Worm (Caenorhabditis elegans) whole organism, midembryonic: ENCODE results near the gene srg-53.
"Not testable (repeated sequence)": the region's sequence is repeated elsewhere in the genome, so short reads cannot be mapped to it uniquely, and the experiment has no call there.

Experiments
- T22C8.4 ChIP-seq: fragments of 200-800 bp; sonication (Bioruptor generic); IDR thresholded peaks from 2 replicates; pipeline ENCODE4 v1.3.6; 2022; ENCODE audit warnings: missing genetic modification characterization, missing compliant biosample characterization
- cog-1 ChIP-seq: sonication (generic microtip); optimal IDR thresholded peaks from 2 replicates; lab custom pipeline; 2016; ENCODE audit warnings: missing genetic modification characterization, missing compliant biosample characterization
- flt-1 ChIP-seq: fragments of 200-800 bp; sonication (Bioruptor generic); IDR thresholded peaks from 2 replicates; pipeline ENCODE4 v1.3.6; 2022; ENCODE audit warnings: missing genetic modification characterization, missing compliant biosample characterization
- klf-2 ChIP-seq: fragments of 200-800 bp; sonication (Bioruptor generic); conservative IDR thresholded peaks from 2 replicates; pipeline ENCODE4 v1.3.6; 2022; ENCODE audit warnings: missing genetic modification reagents, missing genetic modification characterization, missing compliant biosample characterization
- med-1 ChIP-seq: sonication (generic microtip); optimal IDR thresholded peaks from 2 replicates; lab custom pipeline; 2017; ENCODE audit warnings: missing genetic modification characterization, mild to moderate bottlenecking, missing compliant biosample characterization, antibody characterized with exemption, missing genetic modification reagents; ENCODE audit not compliant: insufficient read depth
- ref-1 ChIP-seq: fragments of 200-800 bp; sonication (Bioruptor generic); conservative IDR thresholded peaks from 2 replicates; pipeline ENCODE4 v1.3.6; 2022; ENCODE audit warnings: missing genetic modification reagents, missing genetic modification characterization, missing compliant biosample characterization
- tab-1 ChIP-seq: fragments of 200-800 bp; sonication (Bioruptor generic); IDR thresholded peaks from 2 replicates; pipeline ENCODE4 v1.3.6; 2022; ENCODE audit warnings: missing genetic modification characterization, missing compliant biosample characterization
- ztf-23 ChIP-seq: fragments of 200-800 bp; sonication (Bioruptor generic); IDR thresholded peaks from 2 replicates; pipeline ENCODE4 v1.3.6; 2022; ENCODE audit warnings: missing genetic modification reagents, missing genetic modification characterization, missing compliant biosample characterization
- ztf-29 ChIP-seq: fragments of 200-800 bp; sonication (Bioruptor generic); IDR thresholded peaks from 2 replicates; pipeline ENCODE4 v1.3.6; 2022; ENCODE audit warnings: missing genetic modification reagents, missing genetic modification characterization, missing compliant biosample characterization

The srg-53 gene

DNA sequence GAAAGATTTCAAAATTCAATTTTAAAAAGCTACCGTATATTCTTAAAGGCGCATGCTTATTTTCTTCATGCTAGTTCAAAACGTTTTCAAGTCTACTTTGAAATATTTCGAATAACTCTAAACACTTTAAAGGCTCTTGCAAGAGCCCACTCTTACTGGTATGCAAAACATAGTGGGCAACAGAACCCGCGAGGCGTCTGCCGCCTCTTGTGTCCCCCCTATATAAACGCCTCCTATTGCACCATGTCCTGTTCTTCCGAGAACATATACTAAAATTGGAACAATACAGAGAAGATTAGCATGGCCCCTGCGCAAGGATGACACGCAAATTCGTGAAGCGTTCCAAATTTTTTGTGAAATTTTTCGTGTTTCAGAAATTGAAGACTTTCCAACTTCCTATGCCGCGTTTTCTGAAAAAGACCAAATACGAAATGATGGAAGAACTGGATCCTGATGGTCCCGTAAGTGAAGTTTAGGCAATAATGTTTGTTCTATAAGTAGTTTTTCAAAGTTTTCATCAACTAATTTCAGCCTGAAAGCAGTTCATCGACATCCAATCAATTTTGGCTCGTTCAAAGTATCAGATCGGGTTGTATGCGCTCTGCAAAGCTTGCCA is 20.3 kb upstream of the srg-53 start:
- TF ChIP-seq ztf-23 (GFP tag; lab: Robert Waterston, UW) (no peak), ztf-29 (0 out of 2 replicates have a peak, but pooled peaks have one; percentile 17), flt-1 (GFP tag; lab: Robert Waterston, UW) (0 out of 2 replicates have a peak, but pooled peaks have one; percentile 49)

DNA sequence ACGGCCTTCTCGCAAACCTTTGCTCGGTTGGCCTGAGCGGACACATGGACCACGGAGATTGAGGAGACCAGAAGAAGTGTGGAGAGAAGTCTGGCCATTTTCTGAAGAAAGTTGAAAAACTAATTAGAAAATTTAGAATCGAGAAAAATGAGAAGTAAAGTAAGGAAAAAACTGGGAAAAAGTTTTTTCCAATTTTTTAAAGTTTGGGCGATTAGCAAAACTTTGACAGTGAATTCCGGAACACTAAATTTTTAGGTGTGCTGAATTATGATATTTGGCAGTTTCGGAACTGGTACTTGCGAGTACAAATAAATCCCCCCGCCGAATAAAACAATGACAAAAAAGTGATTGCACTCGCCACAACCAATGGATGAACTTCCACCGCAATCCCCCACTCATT is 12.5 kb upstream of the srg-53 start, which contains the start of gene T02B11.3:
Gene T02B11.3 (minus strand): TSS at position 101 of the 400 bp plus-strand sequence.
- TF ChIP-seq ztf-29 (no peak), med-1 (no peak), tab-1 (GFP tag; lab: Robert Waterston, UW) (no peak), ref-1 (no peak), cog-1 (tag; lab: Kevin White, UChicago) (no peak), flt-1 (GFP tag; lab: Robert Waterston, UW) (no peak), klf-2 (GFP tag; lab: Robert Waterston, UW) (no peak), T22C8.4 (no peak), ztf-23 (GFP tag; lab: Robert Waterston, UW) (no peak)

DNA sequence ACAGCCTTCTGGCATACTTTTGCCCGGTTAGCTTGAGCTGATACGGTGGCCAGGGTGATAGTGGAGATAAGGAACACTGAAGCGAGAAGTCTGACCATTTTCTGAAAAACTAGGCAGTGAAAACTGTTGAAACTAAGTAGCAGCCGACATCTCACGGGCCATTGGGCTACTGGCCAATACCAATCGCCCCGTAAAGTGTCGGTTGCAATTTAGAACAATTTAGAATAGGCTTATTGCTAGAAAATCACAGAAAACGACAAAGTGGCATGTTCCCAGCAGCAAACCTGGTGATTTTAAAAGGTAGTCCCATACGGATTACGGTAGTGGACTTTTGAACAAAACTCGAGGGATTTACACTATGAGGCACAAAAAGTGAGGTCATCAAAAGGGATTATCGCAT is 8.2 kb upstream of the srg-53 start, which contains the start of gene T02B11.4:
Gene T02B11.4 (minus strand): TSS at position 101 of the 400 bp plus-strand sequence.
- TF ChIP-seq ztf-29, result no peak
- TF ChIP-seq ztf-23 (GFP tag; lab: Robert Waterston, UW), result no peak
- TF ChIP-seq cog-1 (tag; lab: Kevin White, UChicago), result no peak
- TF ChIP-seq T22C8.4, result no peak
- no peak for TF ChIP-seq tab-1 (GFP tag; lab: Robert Waterston, UW)
- no peak for TF ChIP-seq ref-1
- no peak for TF ChIP-seq flt-1 (GFP tag; lab: Robert Waterston, UW)
- TF ChIP-seq klf-2 (GFP tag; lab: Robert Waterston, UW), result no peak
- no peak for TF ChIP-seq med-1

DNA sequence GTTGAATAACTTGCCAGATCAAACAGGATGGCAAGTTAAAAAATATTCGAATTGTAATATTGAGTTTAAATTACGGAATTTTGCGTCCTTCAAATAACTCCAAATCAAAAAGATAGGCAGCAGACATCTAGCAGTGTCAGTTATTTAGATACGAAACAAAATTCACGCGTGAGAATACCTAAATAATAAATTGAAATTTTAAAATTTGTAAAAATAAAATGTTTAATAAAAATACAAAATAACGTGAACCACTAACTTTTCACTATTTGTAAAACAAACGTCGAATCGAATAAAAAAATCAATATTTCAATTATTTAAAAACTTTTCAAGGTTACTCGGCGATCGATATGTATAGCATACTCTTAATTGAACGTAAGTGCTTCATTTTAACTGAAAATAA is 3.3 kb upstream of the srg-53 start, which contains the start of gene T02B11.9:
Gene T02B11.9 (plus strand): TSS at position 301 of the 400 bp plus-strand sequence.
- TF ChIP-seq klf-2 (GFP tag; lab: Robert Waterston, UW) (no peak), med-1 (no peak), tab-1 (GFP tag; lab: Robert Waterston, UW) (no peak), ztf-29 (no peak), ref-1 (no peak), T22C8.4 (no peak), cog-1 (tag; lab: Kevin White, UChicago) (no peak), ztf-23 (GFP tag; lab: Robert Waterston, UW) (no peak), flt-1 (GFP tag; lab: Robert Waterston, UW) (no peak)

DNA sequence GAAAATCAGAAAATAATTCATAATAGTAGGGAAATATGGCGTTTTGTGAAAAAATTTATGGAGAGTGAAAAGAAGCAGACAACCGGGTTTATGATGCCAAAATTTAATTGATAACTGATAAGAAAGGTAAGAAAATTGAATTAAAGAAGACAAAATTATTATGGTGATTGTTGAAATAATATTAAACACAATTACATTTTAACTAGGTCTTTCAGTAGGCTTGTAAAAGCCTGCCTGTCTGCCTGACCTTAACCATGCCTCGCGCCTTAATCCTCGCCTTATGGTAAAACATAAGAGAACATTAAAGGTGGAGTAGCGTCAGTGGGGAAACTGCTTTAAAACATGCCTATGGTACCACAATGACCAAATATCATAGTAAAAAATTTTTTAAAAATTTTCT is 704 bp upstream of the srg-53 start, which contains the start of gene T02B11.8:
Gene T02B11.8 (minus strand): TSS at position 101 of the 400 bp plus-strand sequence.
- no peak for TF ChIP-seq T22C8.4
- TF ChIP-seq tab-1 (GFP tag; lab: Robert Waterston, UW), result no peak
- no peak for TF ChIP-seq med-1
- TF ChIP-seq ztf-23 (GFP tag; lab: Robert Waterston, UW), result no peak
- TF ChIP-seq flt-1 (GFP tag; lab: Robert Waterston, UW), result no peak
- TF ChIP-seq cog-1 (tag; lab: Kevin White, UChicago), result no peak
- no peak for TF ChIP-seq ref-1
- no peak for TF ChIP-seq ztf-29
- TF ChIP-seq klf-2 (GFP tag; lab: Robert Waterston, UW), result no peak

DNA sequence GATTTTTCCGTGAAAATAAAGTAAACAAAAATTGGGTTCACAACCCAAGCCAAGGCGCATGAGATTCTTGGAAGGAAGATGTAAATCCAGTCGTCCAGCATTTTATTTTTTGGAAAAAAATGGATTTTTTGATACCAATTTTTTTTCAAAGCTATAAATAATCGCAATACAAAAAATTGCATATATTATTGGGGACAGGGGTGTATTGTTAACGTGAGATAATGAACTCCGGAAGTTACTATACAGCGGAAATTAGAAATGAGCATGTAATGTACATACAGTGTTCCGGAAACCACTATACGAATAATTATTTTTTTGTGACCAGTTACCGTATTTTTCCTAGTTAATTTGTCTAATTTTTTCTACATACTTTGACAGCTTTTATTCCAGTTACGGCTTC is 5.1 kb downstream of the srg-53 start, which contains the start of gene srj-38:
Gene srj-38 (minus strand): TSS at position 101 of the 400 bp plus-strand sequence.
- TF ChIP-seq med-1 (no peak), T22C8.4 (no peak), klf-2 (GFP tag; lab: Robert Waterston, UW) (no peak), cog-1 (tag; lab: Kevin White, UChicago) (no peak), flt-1 (GFP tag; lab: Robert Waterston, UW) (no peak), ref-1 (no peak), tab-1 (GFP tag; lab: Robert Waterston, UW) (no peak), ztf-23 (GFP tag; lab: Robert Waterston, UW) (no peak), ztf-29 (no peak)

DNA sequence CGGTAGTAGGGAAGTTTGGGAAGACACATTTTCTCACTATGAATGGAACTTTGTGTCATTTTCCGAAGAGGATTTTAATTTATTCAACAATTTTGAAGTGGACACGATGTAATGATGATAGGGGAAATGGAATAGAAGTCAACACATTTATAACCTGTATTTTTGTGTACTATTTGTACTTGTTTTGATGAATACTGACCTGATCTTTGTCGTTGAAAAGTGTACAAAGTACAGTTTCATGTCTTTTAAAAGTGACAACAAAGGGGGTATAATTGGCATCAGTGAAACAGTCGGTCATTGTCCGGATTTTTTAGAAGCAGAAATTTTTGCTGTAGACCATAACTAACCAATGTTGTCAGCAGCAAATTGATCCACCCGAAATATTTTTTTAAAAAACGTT is 9.9 kb downstream of the srg-53 start, which contains the start of gene T02B11.6:
Gene T02B11.6 (minus strand): TSS at position 101 of the 400 bp plus-strand sequence.
- TF ChIP-seq ref-1, result no peak
- TF ChIP-seq med-1, result no peak
- no peak for TF ChIP-seq T22C8.4
- no peak for TF ChIP-seq ztf-29
- no peak for TF ChIP-seq klf-2 (GFP tag; lab: Robert Waterston, UW)
- TF ChIP-seq flt-1 (GFP tag; lab: Robert Waterston, UW), result no peak
- TF ChIP-seq ztf-23 (GFP tag; lab: Robert Waterston, UW), result no peak
- TF ChIP-seq tab-1 (GFP tag; lab: Robert Waterston, UW), result no peak
- no peak for TF ChIP-seq cog-1 (tag; lab: Kevin White, UChicago)

DNA sequence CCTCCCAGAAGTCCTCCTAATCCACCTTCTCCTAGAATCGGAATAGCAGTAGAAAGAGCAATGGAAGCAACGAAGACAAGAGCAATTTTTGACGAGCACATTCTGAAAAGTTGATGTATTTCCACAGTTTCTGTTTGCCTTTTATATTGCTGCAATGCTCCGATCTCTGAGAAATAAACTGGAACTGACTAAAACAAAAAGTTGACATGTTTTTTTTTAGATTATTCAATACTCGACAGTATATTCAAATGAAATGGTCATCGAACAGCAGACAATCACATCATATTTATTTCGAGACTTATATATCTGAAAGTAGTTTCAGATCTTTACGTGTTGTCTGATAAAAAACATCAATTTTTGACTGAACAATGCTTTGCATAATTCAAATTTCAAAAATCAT is 11.2 kb downstream of the srg-53 start, which contains the start of gene srlf-21:
Gene srlf-21 (minus strand): TSS at position 101 of the 400 bp plus-strand sequence.
- TF ChIP-seq klf-2 (GFP tag; lab: Robert Waterston, UW), result no peak
- no peak for TF ChIP-seq cog-1 (tag; lab: Kevin White, UChicago)
- no peak for TF ChIP-seq ztf-23 (GFP tag; lab: Robert Waterston, UW)
- TF ChIP-seq med-1, result no peak
- TF ChIP-seq flt-1 (GFP tag; lab: Robert Waterston, UW), result no peak
- no peak for TF ChIP-seq tab-1 (GFP tag; lab: Robert Waterston, UW)
- no peak for TF ChIP-seq ztf-29
- no peak for TF ChIP-seq ref-1
- TF ChIP-seq T22C8.4, result no peak

DNA sequence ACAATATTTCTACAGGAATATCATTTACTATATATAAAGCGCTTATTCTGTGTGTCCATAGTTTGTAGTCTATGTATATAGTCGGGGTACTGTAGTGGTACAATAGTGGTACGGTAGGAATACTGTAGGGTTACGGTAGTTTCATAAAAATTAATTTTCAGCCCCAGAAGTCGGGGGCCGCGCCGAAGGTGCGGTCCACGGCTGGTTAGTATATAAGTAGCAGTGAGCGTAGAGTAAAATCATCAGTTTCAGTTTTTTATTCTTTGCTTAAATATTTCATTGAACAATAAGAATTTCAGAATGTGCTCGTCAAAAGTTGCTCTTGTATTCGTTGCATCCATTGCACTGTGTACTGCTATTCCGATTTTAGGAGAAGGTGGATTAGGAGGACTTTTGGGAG is 11.6 kb downstream of the srg-53 start, which contains the start of gene srlf-22:
Gene srlf-22 (plus strand): TSS at position 301 of the 400 bp plus-strand sequence.
- TF ChIP-seq ref-1; ztf-29; klf-2 (GFP tag; lab: Robert Waterston, UW): not testable (repeated sequence)
